Fruit fly (Drosophila melanogaster): ENCODE data around the gene Ca-beta.

- TF ChIP-seq psq (optimal IDR thresholded peaks at IDR 0.05) (no peak), Myc (optimal IDR thresholded peaks at IDR 0.05) (no peak), Sin3A (optimal IDR thresholded peaks at IDR 0.05) (no peak), h (optimal IDR thresholded peaks at IDR 0.05) (no peak), insv (optimal IDR thresholded peaks at IDR 0.05) (no peak), ttk (optimal IDR thresholded peaks at IDR 0.05) (no peak)
These were observed 22.7 kb upstream of the Ca-beta start for dm6 chr2L:11226035-11226434.
